Fruit fly (Drosophila melanogaster): ENCODE data around the gene Dnaaf6.

Dnaaf6 gene

dm6 chr3L:14634773-14635563 is 49.6 kb upstream of the Dnaaf6 start (continued):
- TF ChIP-seq CG13624 (GFP tag; optimal IDR thresholded peaks at IDR 0.05), result no peak
- TF ChIP-seq CG3995 (GFP tag; optimal IDR thresholded peaks at IDR 0.05), result no peak
- no peak for TF ChIP-seq fd102C (GFP tag; optimal IDR thresholded peaks at IDR 0.05)
- TF ChIP-seq CG4404 (GFP tag; IDR thresholded peaks at IDR 0.05), result peak; percentile 85
- TF ChIP-seq CG2889 (GFP tag; IDR thresholded peaks at IDR 0.05), result no peak
- TF ChIP-seq tin (GFP tag; optimal IDR thresholded peaks at IDR 0.05), result peak; percentile 63
- no peak for TF ChIP-seq luna (GFP tag; optimal IDR thresholded peaks at IDR 0.05)
- peak; percentile 58 for TF ChIP-seq PHDP (tag; optimal IDR thresholded peaks at IDR 0.05)
- TF ChIP-seq CG3281 (GFP tag; optimal IDR thresholded peaks at IDR 0.05), result no peak
- peak; percentile 53 for TF ChIP-seq CG1529 (GFP tag; optimal IDR thresholded peaks at IDR 0.05)
- TF ChIP-seq sqz (GFP tag; optimal IDR thresholded peaks at IDR 0.05), result peak; percentile 21
- TF ChIP-seq gce (GFP tag; IDR thresholded peaks at IDR 0.05), result no peak
- TF ChIP-seq CG11093 (GFP tag; IDR thresholded peaks at IDR 0.05), result 0 out of 3 replicates have a peak, but pooled peaks have one; percentile 43
- TF ChIP-seq Deaf1 (tag; optimal IDR thresholded peaks at IDR 0.05), result peak; percentile 37
- peak; percentile 44; the same call in 1 of the 2 replicates for TF ChIP-seq sim (GFP tag; IDR thresholded peaks at IDR 0.05)
- TF ChIP-seq CG17385 (GFP tag; optimal IDR thresholded peaks at IDR 0.05), result peak; percentile 60
- TF ChIP-seq Sox102F (GFP tag; optimal IDR thresholded peaks at IDR 0.05), result peak; percentile 64
- TF ChIP-seq p53 (GFP tag; optimal IDR thresholded peaks at IDR 0.05), result no peak
- TF ChIP-seq sens (GFP tag), result peak; percentile 90
- TF ChIP-seq bowl (GFP tag; IDR thresholded peaks at IDR 0.05), result no peak
- TF ChIP-seq sisA (GFP tag; IDR thresholded peaks at IDR 0.05), result peak; percentile 29; the same call in 1 of the 2 replicates
- TF ChIP-seq E2f2 (GFP tag; IDR thresholded peaks at IDR 0.05), result peak; percentile 41; the same call in 1 of the 2 replicates
- TF ChIP-seq hb (GFP tag; IDR thresholded peaks at IDR 0.05; ENCODE audit: partially characterized antibody), result no peak
- TF ChIP-seq tio (GFP tag; optimal IDR thresholded peaks at IDR 0.05), result peak; percentile 64
- TF ChIP-seq CG11560 (tag; IDR thresholded peaks at IDR 0.05), result no peak
- peak; percentile 54 for TF ChIP-seq Lhr (GFP tag; optimal IDR thresholded peaks at IDR 0.05)
- no peak for TF ChIP-seq CG9876 (GFP tag; optimal IDR thresholded peaks at IDR 0.05)
- peak in 1 of 2 experiments; percentile 52 for TF ChIP-seq Eip74EF (GFP tag; optimal IDR thresholded peaks at IDR 0.05)
- peak; percentile 27 for TF ChIP-seq cwo (GFP tag; optimal IDR thresholded peaks at IDR 0.05)
- no peak for TF ChIP-seq sc (optimal IDR thresholded peaks at IDR 0.05)
- TF ChIP-seq sc (GFP tag; optimal IDR thresholded peaks at IDR 0.05), result peak; percentile 72
- TF ChIP-seq gsb (GFP tag; IDR thresholded peaks at IDR 0.05), result no peak
- no peak for TF ChIP-seq ftz-f1 (GFP tag; optimal IDR thresholded peaks at IDR 0.05)
- peak; percentile 25 for TF ChIP-seq CG10431 (GFP tag; optimal IDR thresholded peaks at IDR 0.05)
- peak in 1 of 2 experiments; percentile 70 for TF ChIP-seq eve (GFP tag; optimal IDR thresholded peaks at IDR 0.05)
- TF ChIP-seq Trl (optimal IDR thresholded peaks at IDR 0.05), result no peak
- no peak for TF ChIP-seq Trl (GFP tag; optimal IDR thresholded peaks at IDR 0.05)
- no peak for TF ChIP-seq CG14860 (GFP tag; IDR thresholded peaks at IDR 0.05; ENCODE audit: partially characterized antibody)
- no peak for TF ChIP-seq scrt (GFP tag; optimal IDR thresholded peaks at IDR 0.05)
- peak; percentile 61 for TF ChIP-seq CG10462 (GFP tag; optimal IDR thresholded peaks at IDR 0.05)
- TF ChIP-seq dan (GFP tag; IDR thresholded peaks at IDR 0.05), result no peak; the same call in 1 of the 2 replicates
- peak; percentile 95 for TF ChIP-seq CG15479 (GFP tag; optimal IDR thresholded peaks at IDR 0.05)
- TF ChIP-seq CG1602 (GFP tag; optimal IDR thresholded peaks at IDR 0.05), result peak; percentile 51
- TF ChIP-seq Fer3 (tag; optimal IDR thresholded peaks at IDR 0.05), result peak; percentile 27
- TF ChIP-seq CG30020 (tag; optimal IDR thresholded peaks at IDR 0.05), result peak; percentile 53
- no peak for TF ChIP-seq CG34376 (GFP tag; optimal IDR thresholded peaks at IDR 0.05)
- TF ChIP-seq CG2199 (GFP tag; IDR thresholded peaks at IDR 0.05), result peak; percentile 87; the same call in 2 of the 3 replicates
- peak; percentile 50 for TF ChIP-seq lab (GFP tag; optimal IDR thresholded peaks at IDR 0.05)
- TF ChIP-seq prd (optimal IDR thresholded peaks at IDR 0.05), result no peak
- peak; percentile 57; the same call in 2 of the 3 replicates for TF ChIP-seq prd (GFP tag; IDR thresholded peaks at IDR 0.05)
